Fruit fly (Drosophila melanogaster): ENCODE data around the gene CG42680.

CG42680 gene

dm6 chr2L:14546629-14547366 lies 41.2 kb downstream of the CG42680 start (continued):
- TF ChIP-seq pum (GFP tag; optimal IDR thresholded peaks at IDR 0.05) (peak; percentile 84), Neu2 (GFP tag; optimal IDR thresholded peaks at IDR 0.05; ENCODE audit: borderline replicate concordance) (no peak), so (GFP tag; IDR thresholded peaks at IDR 0.05) (peak; percentile 77; the same call in 1 of the 3 replicates), abd-A (tag; optimal IDR thresholded peaks at IDR 0.05) (peak; percentile 64), CG31388 (GFP tag; optimal IDR thresholded peaks at IDR 0.05) (peak; percentile 73), prd (optimal IDR thresholded peaks at IDR 0.05) (no peak), prd (GFP tag; IDR thresholded peaks at IDR 0.05) (peak; percentile 83), ash1 (GFP tag; optimal IDR thresholded peaks at IDR 0.05) (no peak), CG14667 (GFP tag; IDR thresholded peaks at IDR 0.05) (peak; percentile 73), esg (GFP tag; conservative IDR thresholded peaks at IDR 0.05) (peak; percentile 83), CG16815 (GFP tag; optimal IDR thresholded peaks at IDR 0.05) (peak; percentile 87), tio (GFP tag; optimal IDR thresholded peaks at IDR 0.05) (peak; percentile 86), gce (GFP tag; IDR thresholded peaks at IDR 0.05) (no peak), Sin3A (optimal IDR thresholded peaks at IDR 0.05) (no peak), hkb (optimal IDR thresholded peaks at IDR 0.05) (no peak), hkb (GFP tag; IDR thresholded peaks at IDR 0.05) (peak; percentile 87), amos (GFP tag; IDR thresholded peaks at IDR 0.05; ENCODE audit: partially characterized antibody) (no peak), CG32532 (GFP tag; IDR thresholded peaks at IDR 0.05) (no peak), Doc2 (GFP tag; IDR thresholded peaks at IDR 0.05) (no peak), zfh1 (GFP tag; IDR thresholded peaks at IDR 0.05) (peak; percentile 88), CG31224 (GFP tag; IDR thresholded peaks at IDR 0.05) (no peak), luna (GFP tag; optimal IDR thresholded peaks at IDR 0.05) (no peak), eve (GFP tag; optimal IDR thresholded peaks at IDR 0.05) (peak in 1 of 2 experiments; percentile 93), CG9932 (GFP tag; IDR thresholded peaks at IDR 0.05) (no peak), Antp (GFP tag; optimal IDR thresholded peaks at IDR 0.05) (peak; percentile 70), sima (GFP tag; optimal IDR thresholded peaks at IDR 0.05) (no peak), CG4617 (GFP tag; optimal IDR thresholded peaks at IDR 0.05; ENCODE audit: borderline replicate concordance) (peak; percentile 60), CTCF (GFP tag; optimal IDR thresholded peaks at IDR 0.05) (peak; percentile 53), gfzf (GFP tag; optimal IDR thresholded peaks at IDR 0.05) (no peak), BtbVII (GFP tag; optimal IDR thresholded peaks at IDR 0.05) (peak; percentile 80), nerfin-1 (tag; optimal IDR thresholded peaks at IDR 0.05) (peak; percentile 89), HmgZ (tag; optimal IDR thresholded peaks at IDR 0.05) (peak; percentile 41), CG11695 (GFP tag; IDR thresholded peaks at IDR 0.05) (peak; percentile 84), ara (GFP tag; IDR thresholded peaks at IDR 0.05) (peak; percentile 84), Side (GFP tag; optimal IDR thresholded peaks at IDR 0.05) (peak; percentile 69), dm (GFP tag; optimal IDR thresholded peaks at IDR 0.05) (peak; percentile 62), ab (GFP tag; optimal IDR thresholded peaks at IDR 0.05) (no peak), dan (GFP tag; IDR thresholded peaks at IDR 0.05) (peak; percentile 34; the same call in 1 of the 2 replicates), Ssrp (tag; optimal IDR thresholded peaks at IDR 0.05) (peak; percentile 94), D19B (GFP tag; optimal IDR thresholded peaks at IDR 0.05) (no peak), CG4282 (GFP tag; optimal IDR thresholded peaks at IDR 0.05) (no peak), kni (GFP tag; optimal IDR thresholded peaks at IDR 0.05) (peak; percentile 71), al (GFP tag; IDR thresholded peaks at IDR 0.05) (no peak), slp2 (GFP tag; optimal IDR thresholded peaks at IDR 0.05) (peak; percentile 81), CG15479 (GFP tag; optimal IDR thresholded peaks at IDR 0.05) (no peak), CG16813 (GFP tag; IDR thresholded peaks at IDR 0.05; ENCODE audit: partially characterized antibody) (no peak), twi (tag; optimal IDR thresholded peaks at IDR 0.05) (peak; percentile 88), mirr (GFP tag; optimal IDR thresholded peaks at IDR 0.05) (no peak), Dip2 (GFP tag; IDR thresholded peaks at IDR 0.05) (no peak), CG34422 (GFP tag; IDR thresholded peaks at IDR 0.05) (peak; percentile 50), pros (GFP tag; optimal IDR thresholded peaks at IDR 0.05) (peak; percentile 64)
